Worm (Caenorhabditis elegans) whole organism, young adult: Measurements from ENCODE around the gene C29F7.1.

Experiments
- C17E4.6 ChIP-seq: fragments of 200-800 bp; sonication (Bioruptor generic); IDR thresholded peaks from 2 replicates; pipeline ENCODE4 v1.3.6; 2022; ENCODE audit warnings: missing genetic modification reagents, missing genetic modification characterization, missing compliant biosample characterization
- F33H1.4 ChIP-seq: fragments of 200-800 bp; sonication (Bioruptor generic); IDR thresholded peaks from 2 replicates; pipeline ENCODE4 v1.3.6; 2022; ENCODE audit warnings: missing genetic modification reagents, missing genetic modification characterization, missing compliant biosample characterization
- ama-1 ChIP-seq, 3 experiments: fragments of 150-350 bp in 1 of 3; sonication (generic microtip) in 2 of 3; optimal IDR thresholded peaks; 2 replicates each; lab custom pipeline; 2014 to 2018; ENCODE audit warnings: missing biosample characterization in 2 of 3, missing genetic modification characterization in 2 of 3, missing genetic modification reagents in 2 of 3
- aptf-2 ChIP-seq: fragments of 200-800 bp; sonication (Bioruptor generic); conservative IDR thresholded peaks from 2 replicates; pipeline ENCODE4 v1.3.6; 2022; ENCODE audit warnings: missing genetic modification reagents, missing genetic modification characterization, missing compliant biosample characterization
- cebp-1 ChIP-seq, 2 experiments: fragments of 200-800 bp in 1 of 2; sonication (Bioruptor generic) in 1 of 2; sonication (generic microtip) in 1 of 2; IDR thresholded peaks in 1 of 2; optimal IDR thresholded peaks in 1 of 2; 2 replicates each; pipeline versions ENCODE4 v1.3.6 to Lab custom; 2017 to 2022; ENCODE audit warnings: missing compliant biosample characterization in 2 of 2, missing genetic modification characterization in 2 of 2, mild to moderate bottlenecking in 1 of 2, missing genetic modification reagents in 1 of 2, moderate library complexity in 1 of 2
- ceh-79 ChIP-seq: sonication (generic microtip); optimal IDR thresholded peaks from 2 replicates; lab custom pipeline; 2017; ENCODE audit warnings: mild to moderate bottlenecking, missing genetic modification characterization, missing compliant biosample characterization
- dpl-1 ChIP-seq: fragments of 150-350 bp; optimal IDR thresholded peaks from 2 replicates; lab custom pipeline; 2014; ENCODE audit warnings: missing biosample characterization, missing genetic modification reagents, missing genetic modification characterization
- efl-1 ChIP-seq: fragments of 150-350 bp; optimal IDR thresholded peaks from 2 replicates; lab custom pipeline; 2014; ENCODE audit warnings: missing biosample characterization, missing genetic modification reagents, missing genetic modification characterization

- no peak for TF ChIP-seq C17E4.6 (GFP tag; lab: Robert Waterston, UW)
- TF ChIP-seq ama-1 (optimal IDR thresholded peaks at IDR 0.05; lab: Kevin White, UChicago) = no peak
- TF ChIP-seq ama-1 (GFP tag; optimal IDR thresholded peaks at IDR 0.05; lab: Kevin White, UChicago) = no peak
- no peak for TF ChIP-seq aptf-2 (GFP tag; lab: Robert Waterston, UW)
- TF ChIP-seq F33H1.4 (GFP tag; lab: Robert Waterston, UW) = no peak
- no peak for TF ChIP-seq efl-1 (GFP tag; lab: Kevin White, UChicago)
- TF ChIP-seq ceh-79 (tag; lab: Kevin White, UChicago) = no peak
- no peak for TF ChIP-seq dpl-1
- TF ChIP-seq cebp-1 (GFP tag; IDR thresholded peaks at IDR 0.05; lab: Robert Waterston, UW) = no peak
- no peak for TF ChIP-seq cebp-1 (tag; optimal IDR thresholded peaks at IDR 0.05; lab: Kevin White, UChicago)
These were observed 22.2 kb upstream of the C29F7.1 start, which contains the start of gene C49F8.3 for ce11 chrX:13387497-13387953.
